Fruit fly (Drosophila melanogaster) Kc167 (cell line): ENCODE results near the gene Jon25Bi.

Experiments used
- Myc ChIP-seq: fragments of >200 bp; optimal IDR thresholded peaks from 2 replicates; lab custom pipeline; 2017; ENCODE audit warnings: missing external identifiers
- Sin3A ChIP-seq: fragments of >200 bp; optimal IDR thresholded peaks from 2 replicates; lab custom pipeline; 2018; ENCODE audit warnings: missing external identifiers
- insv ChIP-seq: fragments of >200 bp; optimal IDR thresholded peaks from 3 replicates; lab custom pipeline; 2018; ENCODE audit warnings: missing external identifiers

DNA sequence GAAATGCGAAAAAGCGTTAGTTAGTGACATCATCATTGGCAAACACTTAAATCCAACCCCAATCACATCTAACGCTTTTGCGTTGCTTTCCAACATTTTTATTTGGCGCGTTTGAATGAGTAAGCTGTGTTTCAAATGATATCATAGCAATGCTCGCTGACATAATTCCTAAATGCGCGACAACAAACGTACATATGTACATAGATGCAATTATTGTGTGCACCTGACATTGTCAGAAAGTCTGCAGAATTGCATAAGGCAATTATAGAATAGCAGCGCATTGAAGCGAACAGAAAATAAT, 43.3 kb upstream of the Jon25Bi start:
- TF ChIP-seq Myc (no peak), insv (lab: Kevin White, UChicago) (no peak), Sin3A (lab: Kevin White, UChicago) (no peak)
